Worm (Caenorhabditis elegans): ENCODE data around the gene R07B7.9.

R07B7.9 gene

ce11 chrV:12070419-12070818, 9.8 kb downstream of the R07B7.9 start, which contains the start of gene kmo-1:
TSS of gene kmo-1 (minus strand) at chrV:12070519.
- TF ChIP-seq nhr-23 (tag; optimal IDR thresholded peaks at IDR 0.05) (no peak), mbf-1 (tag; optimal IDR thresholded peaks at IDR 0.05) (no peak), crh-2 (tag; optimal IDR thresholded peaks at IDR 0.05) (no peak), peb-1 (tag; optimal IDR thresholded peaks at IDR 0.05) (no peak)

- no peak for TF ChIP-seq ztf-4 (tag; optimal IDR thresholded peaks at IDR 0.05)
- no peak for TF ChIP-seq alr-1 (tag; optimal IDR thresholded peaks at IDR 0.05)
- TF ChIP-seq peb-1 (tag; optimal IDR thresholded peaks at IDR 0.05) = no peak
- TF ChIP-seq sma-3 (GFP tag; optimal IDR thresholded peaks at IDR 0.05) = no peak
- no peak for TF ChIP-seq nhr-12 (tag; optimal IDR thresholded peaks at IDR 0.05)
- no peak for TF ChIP-seq nhr-10 (tag; optimal IDR thresholded peaks at IDR 0.05)
- TF ChIP-seq lin-11 (tag; optimal IDR thresholded peaks at IDR 0.05) = no peak
- no peak for TF ChIP-seq nhr-129 (tag; optimal IDR thresholded peaks at IDR 0.05)
- TF ChIP-seq lin-13 (GFP tag; optimal IDR thresholded peaks at IDR 0.05) = no peak
- no peak for TF ChIP-seq unc-55 (GFP tag; optimal IDR thresholded peaks at IDR 0.05)
- no peak for TF ChIP-seq unc-62 (GFP tag; optimal IDR thresholded peaks at IDR 0.05)
- no peak for TF ChIP-seq unc-39 (tag; optimal IDR thresholded peaks at IDR 0.05)
- no peak for TF ChIP-seq nhr-11 (tag; optimal IDR thresholded peaks at IDR 0.05)
- TF ChIP-seq mdl-1 (tag; optimal IDR thresholded peaks at IDR 0.05) = no peak
- no peak for TF ChIP-seq lsy-2 (tag; optimal IDR thresholded peaks at IDR 0.05)
- no peak for TF ChIP-seq ceh-16 (tag; optimal IDR thresholded peaks at IDR 0.05)
Measured at ce11 chrV:12068437-12068836, 11.7 kb downstream of the R07B7.9 start, which contains the start of gene kmo-2. TSS of gene kmo-2 (minus strand) at chrV:12068537.

- TF ChIP-seq nhr-25 (tag; optimal IDR thresholded peaks at IDR 0.05) (no peak), lin-11 (tag; optimal IDR thresholded peaks at IDR 0.05) (no peak), lin-13 (GFP tag; optimal IDR thresholded peaks at IDR 0.05) (peak; percentile 42), lsy-2 (tag; optimal IDR thresholded peaks at IDR 0.05) (peak in 1 of 2 experiments; percentile 59), crh-2 (tag; optimal IDR thresholded peaks at IDR 0.05) (no peak), unc-39 (tag; optimal IDR thresholded peaks at IDR 0.05) (no peak), nhr-129 (tag; optimal IDR thresholded peaks at IDR 0.05) (peak; percentile 30), nhr-21 (tag; optimal IDR thresholded peaks at IDR 0.05) (no peak), C34F6.9 (tag; optimal IDR thresholded peaks at IDR 0.05) (peak; percentile 19), sma-3 (GFP tag; optimal IDR thresholded peaks at IDR 0.05) (peak; percentile 1), nhr-23 (tag; optimal IDR thresholded peaks at IDR 0.05) (no peak), unc-55 (GFP tag; optimal IDR thresholded peaks at IDR 0.05) (peak; percentile 43)
Measured at ce11 chrV:12065859-12066258, 14.3 kb downstream of the R07B7.9 start.

ce11 chrV:12065369-12065768, 14.8 kb downstream of the R07B7.9 start, which contains the start of gene pqn-53:
TSS of gene pqn-53 (minus strand) at chrV:12065391.
- TF ChIP-seq F13H6.1 (tag; optimal IDR thresholded peaks at IDR 0.05) = peak; percentile 0
- TF ChIP-seq crh-2 (tag; optimal IDR thresholded peaks at IDR 0.05) = peak; percentile 57
- TF ChIP-seq lsy-2 (tag; optimal IDR thresholded peaks at IDR 0.05) = peak in 1 of 2 experiments; percentile 8
- TF ChIP-seq mdl-1 (tag; optimal IDR thresholded peaks at IDR 0.05) = peak in 1 of 2 experiments; percentile 44
- peak; percentile 64 for TF ChIP-seq C34F6.9 (tag; optimal IDR thresholded peaks at IDR 0.05)
- peak; percentile 16 for TF ChIP-seq unc-55 (GFP tag; optimal IDR thresholded peaks at IDR 0.05)
- TF ChIP-seq ceh-82 (tag; optimal IDR thresholded peaks at IDR 0.05) = no peak
- TF ChIP-seq nhr-129 (tag; optimal IDR thresholded peaks at IDR 0.05) = peak; percentile 52
- peak; percentile 3 for TF ChIP-seq lin-11 (tag; optimal IDR thresholded peaks at IDR 0.05)
- TF ChIP-seq ztf-1 (GFP tag; conservative IDR thresholded peaks at IDR 0.05) = no peak
- peak; percentile 93 for TF ChIP-seq fos-1 (tag; optimal IDR thresholded peaks at IDR 0.05)
- TF ChIP-seq sma-9 (GFP tag; optimal IDR thresholded peaks at IDR 0.05) = no peak
- no peak for TF ChIP-seq sma-9 (tag; optimal IDR thresholded peaks at IDR 0.05)

ce11 chrV:12063036-12063435, 17.1 kb downstream of the R07B7.9 start, which contains the start of gene clh-6:
TSS of gene clh-6 (minus strand) at chrV:12063368.
- TF ChIP-seq nhr-21 (tag; optimal IDR thresholded peaks at IDR 0.05) (peak; percentile 0), nhr-6 (tag; optimal IDR thresholded peaks at IDR 0.05) (no peak), ama-1 (optimal IDR thresholded peaks at IDR 0.05) (peak; percentile 58)

- TF ChIP-seq nhr-237 (tag; optimal IDR thresholded peaks at IDR 0.05) (no peak), lin-39 (tag; optimal IDR thresholded peaks at IDR 0.05) (no peak), nhr-25 (tag; optimal IDR thresholded peaks at IDR 0.05) (no peak), unc-55 (GFP tag; optimal IDR thresholded peaks at IDR 0.05) (no peak), peb-1 (tag; optimal IDR thresholded peaks at IDR 0.05) (no peak), elt-3 (tag; optimal IDR thresholded peaks at IDR 0.05) (no peak), ztf-4 (tag; optimal IDR thresholded peaks at IDR 0.05) (no peak), fos-1 (tag; optimal IDR thresholded peaks at IDR 0.05) (no peak), mab-5 (tag; optimal IDR thresholded peaks at IDR 0.05) (no peak), R02D3.7 (tag; optimal IDR thresholded peaks at IDR 0.05) (no peak), Y55F3AM.14 (GFP tag; optimal IDR thresholded peaks at IDR 0.05) (no peak), alr-1 (tag; optimal IDR thresholded peaks at IDR 0.05) (no peak), egl-27 (tag; optimal IDR thresholded peaks at IDR 0.05) (no peak), nhr-21 (tag; optimal IDR thresholded peaks at IDR 0.05) (no peak), lsy-2 (tag; optimal IDR thresholded peaks at IDR 0.05) (no peak)
Measured at ce11 chrV:12059719-12060118, 20.5 kb downstream of the R07B7.9 start, which contains the start of gene R07B7.2. TSS of gene R07B7.2 (minus strand) at chrV:12059753.

Data from whole organism, L2 larva.